Fruit fly (Drosophila melanogaster) whole organism, wandering third instar larva: Measurements from ENCODE around the gene capu.

Source experiments
- Abd-B ChIP-seq: fragments of >200 bp; optimal IDR thresholded peaks from 2 replicates; lab custom pipeline; 2017; ENCODE audit warnings: missing biosample characterization, missing genetic modification characterization
- CG9705 ChIP-seq: fragments of 200-800 bp; sonication (Bioruptor generic); optimal IDR thresholded peaks from 2 replicates; lab custom pipeline; 2018; ENCODE audit warnings: missing biosample characterization, mild to moderate bottlenecking, missing genetic modification characterization
- CrebA ChIP-seq: fragments of 200-800 bp; sonication (Bioruptor generic); optimal IDR thresholded peaks from 2 replicates; lab custom pipeline; 2016; ENCODE audit warnings: missing biosample characterization, mild to moderate bottlenecking, missing genetic modification characterization, borderline replicate concordance
- Dfd ChIP-seq: fragments of >200 bp; optimal IDR thresholded peaks from 2 replicates; lab custom pipeline; 2017; ENCODE audit warnings: missing biosample characterization, missing genetic modification characterization
- Dif ChIP-seq: fragments of 200-275, 200-300 bp; sonication (Bioruptor generic); optimal IDR thresholded peaks from 2 replicates; lab custom pipeline; 2018; ENCODE audit warnings: missing biosample characterization, missing genetic modification characterization; ENCODE audit not compliant: partially characterized antibody
- GATAd ChIP-seq: sonication (Bioruptor generic); optimal IDR thresholded peaks from 2 replicates; lab custom pipeline; 2016; ENCODE audit warnings: missing biosample characterization, missing genetic modification characterization
- HLH106 ChIP-seq: fragments of 200-800 bp; optimal IDR thresholded peaks from 3 replicates; lab custom pipeline; 2019; ENCODE audit warnings: missing biosample characterization, mild to moderate bottlenecking, missing genetic modification characterization, moderate library complexity
- Hnf4 ChIP-seq: fragments of 200-800 bp; sonication (Bioruptor generic); optimal IDR thresholded peaks from 2 replicates; lab custom pipeline; 2016; ENCODE audit warnings: missing biosample characterization, mild to moderate bottlenecking, missing genetic modification characterization
- Hr78 ChIP-seq: fragments of >200 bp; optimal IDR thresholded peaks from 2 replicates; lab custom pipeline; 2017; ENCODE audit warnings: missing biosample characterization, missing genetic modification characterization
- Jra ChIP-seq: sonication (Bioruptor generic); optimal IDR thresholded peaks from 2 replicates; lab custom pipeline; 2016; ENCODE audit warnings: missing biosample characterization, missing genetic modification characterization
- Mio ChIP-seq: sonication (Bioruptor generic); optimal IDR thresholded peaks from 2 replicates; lab custom pipeline; 2016; ENCODE audit warnings: missing biosample characterization, missing genetic modification characterization
- Myc ChIP-seq: fragments of >200 bp; optimal IDR thresholded peaks from 2 replicates; lab custom pipeline; 2017
- OdsH ChIP-seq: fragments of 200-800 bp; sonication (Bioruptor generic); optimal IDR thresholded peaks from 2 replicates; lab custom pipeline; 2016; ENCODE audit warnings: missing biosample characterization, mild to moderate bottlenecking, missing genetic modification characterization
- Sp1 ChIP-seq: fragments of 200-800 bp; sonication (Bioruptor generic); optimal IDR thresholded peaks from 3 replicates; lab custom pipeline; 2019; ENCODE audit warnings: missing biosample characterization, mild to moderate bottlenecking, missing genetic modification characterization, moderate library complexity
- Vsx2 ChIP-seq: fragments of 200-300, 225-300 bp; sonication (Bioruptor generic); optimal IDR thresholded peaks from 2 replicates; lab custom pipeline; 2018; ENCODE audit warnings: missing biosample characterization, missing genetic modification characterization; ENCODE audit not compliant: partially characterized antibody
- br ChIP-seq: fragments of 200-800 bp; sonication (Bioruptor generic); optimal IDR thresholded peaks from 2 replicates; lab custom pipeline; 2016; ENCODE audit warnings: missing biosample characterization, missing genetic modification characterization
- brk ChIP-seq: fragments of 200-800 bp; sonication (Bioruptor generic); optimal IDR thresholded peaks from 2 replicates; lab custom pipeline; 2016; ENCODE audit warnings: missing biosample characterization, mild to moderate bottlenecking, missing genetic modification characterization
- dl ChIP-seq, 2 experiments: fragments of 175-275, 200-275 bp in 1 of 2; fragments of 200-275 bp in 1 of 2; sonication (Bioruptor generic); optimal IDR thresholded peaks; lab custom pipeline; 2018; ENCODE audit warnings: mild to moderate bottlenecking in 2 of 2, missing biosample characterization in 2 of 2, missing genetic modification characterization in 2 of 2, moderate library complexity in 2 of 2; ENCODE audit not compliant: partially characterized antibody in 2 of 2, insufficient read depth in 1 of 2
- dsf ChIP-seq: sonication (Bioruptor generic); optimal IDR thresholded peaks from 2 replicates; lab custom pipeline; 2016; ENCODE audit warnings: missing biosample characterization, missing genetic modification characterization, borderline replicate concordance
- ey ChIP-seq: fragments of 200-800 bp; sonication (Bioruptor generic); optimal IDR thresholded peaks from 2 replicates; lab custom pipeline; 2016; ENCODE audit warnings: missing biosample characterization, missing genetic modification characterization
- fru ChIP-seq: fragments of 200-800 bp; sonication (Bioruptor generic); optimal IDR thresholded peaks from 3 replicates; lab custom pipeline; 2016; ENCODE audit warnings: missing biosample characterization, mild to moderate bottlenecking, missing genetic modification characterization
- h ChIP-seq: fragments of 200-800 bp; sonication (Bioruptor generic); optimal IDR thresholded peaks from 3 replicates; lab custom pipeline; 2016; ENCODE audit warnings: missing biosample characterization, mild to moderate bottlenecking, missing genetic modification characterization
- jim ChIP-seq: fragments of 175-275, 200-325 bp; sonication (Bioruptor generic); optimal IDR thresholded peaks from 2 replicates; lab custom pipeline; 2016; ENCODE audit warnings: missing biosample characterization, mild to moderate bottlenecking, missing genetic modification characterization
- lola ChIP-seq: fragments of >200 bp; optimal IDR thresholded peaks from 2 replicates; lab custom pipeline; 2017; ENCODE audit warnings: missing biosample characterization, missing genetic modification characterization
- psq ChIP-seq: fragments of 200-800 bp; sonication (Bioruptor generic); optimal IDR thresholded peaks from 3 replicates; lab custom pipeline; 2017; ENCODE audit warnings: missing biosample characterization, mild to moderate bottlenecking, missing genetic modification characterization, moderate library complexity
- rgr ChIP-seq: fragments of 200-800 bp; sonication (Bioruptor generic); optimal IDR thresholded peaks from 3 replicates; lab custom pipeline; 2016; ENCODE audit warnings: missing biosample characterization, mild to moderate bottlenecking, missing genetic modification characterization
- sage ChIP-seq: fragments of 200-800 bp; sonication (Bioruptor generic); optimal IDR thresholded peaks from 2 replicates; lab custom pipeline; 2016; ENCODE audit warnings: missing biosample characterization, mild to moderate bottlenecking, missing genetic modification characterization
- sv ChIP-seq: fragments of 200-800 bp; sonication (Bioruptor generic); optimal IDR thresholded peaks from 3 replicates; lab custom pipeline; 2016; ENCODE audit warnings: missing biosample characterization, missing genetic modification characterization
- tai ChIP-seq: sonication (Bioruptor generic); optimal IDR thresholded peaks from 2 replicates; lab custom pipeline; 2016; ENCODE audit warnings: missing biosample characterization, missing genetic modification characterization
- woc ChIP-seq: sonication (Bioruptor generic); optimal IDR thresholded peaks from 2 replicates; lab custom pipeline; 2016; ENCODE audit warnings: missing biosample characterization, mild to moderate bottlenecking, missing genetic modification characterization

Gene capu

DNA sequence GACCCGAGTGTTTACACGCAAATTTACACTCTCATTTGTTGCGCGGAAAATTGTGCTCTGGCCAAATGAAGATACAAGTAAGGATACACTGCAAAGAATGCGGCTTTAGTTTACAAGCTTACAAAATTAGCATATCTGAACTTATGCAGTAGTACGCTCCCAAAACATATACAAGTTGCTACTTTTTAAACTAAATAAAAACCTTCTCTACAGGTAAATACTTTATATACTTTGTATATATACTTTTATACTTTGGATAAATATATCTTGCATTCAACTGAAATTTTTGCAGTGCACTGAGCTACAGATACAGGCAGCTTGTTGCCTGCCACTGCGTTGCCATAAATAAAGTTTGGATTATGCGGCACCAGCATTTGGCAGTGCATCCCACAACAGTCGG, 54.8 kb downstream of the capu start:
- TF ChIP-seq HLH106 (tag; lab: Kevin White, UChicago) (peak; percentile 18), Hr78 (GFP tag; lab: Kevin White, UChicago) (no peak)

DNA sequence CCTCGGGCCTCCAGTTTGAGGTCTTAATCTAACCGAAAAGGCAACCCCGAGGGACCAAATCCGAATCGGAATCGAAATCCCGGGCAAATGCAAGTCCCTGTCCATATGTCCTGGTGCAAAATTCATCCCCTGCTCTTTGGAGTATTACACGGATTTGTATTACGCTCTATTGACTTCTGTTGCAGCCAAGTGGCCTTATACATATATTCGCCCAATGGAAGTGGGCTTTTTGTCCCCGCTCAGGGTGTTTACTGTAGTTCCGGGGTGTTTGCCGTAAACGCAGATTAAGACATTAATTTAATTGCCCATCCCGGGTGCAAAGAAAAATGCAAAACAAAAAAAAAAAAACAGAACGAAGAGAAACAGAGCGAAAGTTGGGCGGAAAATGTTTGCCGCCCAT, 56.1 kb downstream of the capu start:
- TF ChIP-seq HLH106 (tag; lab: Kevin White, UChicago), result no peak
- no peak for TF ChIP-seq Abd-B (GFP tag; lab: Kevin White, UChicago)
- TF ChIP-seq br (GFP tag; lab: Kevin White, UChicago), result no peak
- no peak for TF ChIP-seq Mio
- no peak for TF ChIP-seq psq
- no peak for TF ChIP-seq lola (GFP tag; lab: Kevin White, UChicago)
- TF ChIP-seq h, result no peak
- TF ChIP-seq dsf (GFP tag; lab: Kevin White, UChicago), result no peak
- TF ChIP-seq jim (GFP tag; lab: Kevin White, UChicago), result no peak
- TF ChIP-seq brk (GFP tag; lab: Kevin White, UChicago), result no peak
- no peak for TF ChIP-seq Jra (GFP tag; lab: Kevin White, UChicago)

DNA sequence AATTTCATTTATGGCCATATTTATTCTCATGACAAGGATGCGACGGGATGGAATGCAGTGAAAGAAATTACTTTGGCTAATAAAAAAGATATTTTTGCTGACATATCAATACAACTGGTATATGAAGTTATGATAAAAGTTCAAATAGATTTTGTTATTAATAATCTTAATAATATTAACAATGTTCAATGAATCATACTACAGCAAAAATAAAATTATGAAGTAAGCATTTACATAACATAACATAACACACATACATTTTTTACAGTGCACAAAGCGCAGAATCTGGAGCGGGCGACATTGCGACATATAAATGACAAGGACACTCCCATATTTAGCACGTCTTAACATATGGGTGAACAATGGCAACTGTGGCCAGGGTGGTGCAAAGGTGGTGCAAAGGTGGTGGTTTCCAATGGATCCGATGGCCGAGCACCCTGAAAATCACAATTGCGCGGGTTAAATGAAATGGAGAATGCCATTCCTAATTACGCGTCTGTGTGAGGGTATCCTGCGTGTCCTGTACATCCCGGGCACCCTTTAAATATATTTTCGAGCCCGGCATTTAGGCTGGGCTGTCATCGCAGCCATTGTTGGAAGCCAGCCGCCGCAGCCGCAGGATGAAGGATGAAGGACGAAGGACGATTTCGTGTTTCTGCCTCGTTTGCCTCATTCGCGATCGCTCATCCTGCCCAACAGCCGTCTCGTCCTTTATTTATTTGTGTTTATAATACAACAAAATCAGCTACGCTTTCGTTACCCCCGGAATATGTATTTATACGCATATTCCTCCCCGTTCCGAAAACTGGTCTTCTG, 57.6 kb downstream of the capu start:
- TF ChIP-seq GATAd (no peak), sv (GFP tag; lab: Kevin White, UChicago) (no peak), Hnf4 (GFP tag; lab: Kevin White, UChicago) (no peak), OdsH (no peak), sage (GFP tag; lab: Kevin White, UChicago) (no peak)
- TF ChIP-seq, all 38 proteins: peak for 0

DNA sequence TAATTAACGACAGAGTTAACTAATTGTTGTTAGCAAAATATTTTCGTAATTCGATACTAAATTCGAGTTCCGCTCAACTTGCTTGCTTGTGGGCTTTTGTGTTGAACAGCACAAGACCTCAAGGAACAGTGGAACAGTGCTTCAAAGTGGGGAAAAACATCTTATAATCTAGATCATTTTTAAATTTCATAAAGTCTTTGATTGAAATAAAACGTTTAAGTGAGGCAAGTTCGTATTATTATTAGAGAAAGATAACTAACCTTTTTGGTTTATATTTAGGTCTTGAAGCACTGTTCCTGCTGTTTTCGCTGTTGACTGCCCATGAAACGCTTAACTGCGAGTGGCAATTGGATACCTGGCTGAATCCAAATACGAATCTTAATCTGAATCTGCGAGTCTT, 58.5 kb downstream of the capu start:
- TF ChIP-seq Vsx2 (no peak), Hnf4 (GFP tag; lab: Kevin White, UChicago) (peak; percentile 59), Jra (GFP tag; lab: Kevin White, UChicago) (no peak), tai (GFP tag; lab: Kevin White, UChicago) (peak; percentile 20), brk (GFP tag; lab: Kevin White, UChicago) (peak; percentile 10), sv (GFP tag; lab: Kevin White, UChicago) (no peak), Sp1 (GFP tag; lab: Kevin White, UChicago) (peak; percentile 38), Myc (lab: Kevin White, UChicago) (no peak), Dfd (GFP tag; lab: Kevin White, UChicago) (no peak), ey (GFP tag; lab: Kevin White, UChicago) (peak; percentile 59), rgr (peak; percentile 53), br (GFP tag; lab: Kevin White, UChicago) (peak; percentile 45), sage (GFP tag; lab: Kevin White, UChicago) (no peak), OdsH (peak; percentile 61), psq (peak; percentile 43), CG9705 (GFP tag; lab: Kevin White, UChicago) (no peak)

DNA sequence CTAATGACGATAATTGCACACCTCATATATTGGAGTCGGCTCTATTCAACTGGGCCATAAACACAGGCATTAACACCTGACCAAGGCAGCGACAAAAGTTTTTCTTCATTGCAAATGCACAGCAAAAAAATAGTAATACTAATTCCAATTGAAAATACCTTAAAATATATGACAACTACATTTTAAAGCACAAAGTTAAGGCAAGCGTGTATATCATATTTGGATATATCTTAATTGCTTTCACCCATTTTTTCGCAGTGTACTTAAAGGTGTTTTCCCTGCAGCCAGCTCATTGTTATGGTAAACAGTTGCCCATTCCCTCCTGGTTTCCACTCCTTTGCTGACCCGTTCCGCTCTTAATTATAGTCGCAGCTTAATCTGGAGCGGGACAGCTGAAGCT, 61.7 kb downstream of the capu start:
- TF ChIP-seq fru (peak; percentile 1), br (GFP tag; lab: Kevin White, UChicago) (no peak)

DNA sequence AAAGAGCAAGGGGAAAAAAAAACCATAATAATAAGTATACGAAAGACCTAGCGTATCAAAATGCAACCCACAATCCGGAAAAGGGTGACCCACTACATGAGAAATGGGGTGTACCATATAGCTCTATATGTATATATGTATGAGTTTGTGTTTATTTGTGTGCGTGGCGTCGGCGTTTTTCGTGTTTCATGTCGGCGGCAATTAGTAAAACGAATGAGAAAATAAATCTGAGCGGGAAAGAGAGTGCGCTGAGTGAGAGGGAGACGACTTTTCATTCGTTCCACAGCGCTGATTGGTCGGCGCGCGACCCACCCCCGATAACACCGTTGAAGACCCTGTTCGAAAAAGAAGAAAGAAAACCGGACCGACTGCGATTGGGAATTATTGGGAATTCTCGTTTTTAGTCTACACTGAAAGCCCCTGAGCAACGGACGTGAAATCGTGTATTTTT, 66.2 kb downstream of the capu start, which contains the start of gene slp2:
slp2 (plus strand) TSS at position 401 of the 451 bp plus-strand sequence.
- TF ChIP-seq woc (GFP tag; lab: Kevin White, UChicago) (no peak), CrebA (no peak), CG9705 (GFP tag; lab: Kevin White, UChicago) (no peak), tai (GFP tag; lab: Kevin White, UChicago) (no peak), Dfd (GFP tag; lab: Kevin White, UChicago) (no peak), dsf (GFP tag; lab: Kevin White, UChicago) (no peak), lola (GFP tag; lab: Kevin White, UChicago) (no peak), sv (GFP tag; lab: Kevin White, UChicago) (no peak), Dif (no peak), HLH106 (tag; lab: Kevin White, UChicago) (no peak), sage (GFP tag; lab: Kevin White, UChicago) (no peak), psq (no peak), brk (GFP tag; lab: Kevin White, UChicago) (no peak), Mio (no peak), dl (GFP tag; optimal IDR thresholded peaks at IDR 0.05; lab: Kevin White, UChicago; ENCODE audit: insufficient read depth in 1 of 2, partially characterized antibody in 2 of 2) (no peak), OdsH (no peak)
